Worm (Caenorhabditis elegans): ENCODE results near the gene C33G8.13.

ce11 chrV:7000734-7001133 lies 15.0 kb downstream of the C33G8.13 start:
- TF ChIP-seq aly-1 (tag; optimal IDR thresholded peaks at IDR 0.05) (no peak), flt-1 (GFP tag; IDR thresholded peaks at IDR 0.05) (no peak), ama-1 (optimal IDR thresholded peaks at IDR 0.05) (no peak), sea-1 (GFP tag; conservative IDR thresholded peaks at IDR 0.05) (no peak), B0310.2 (tag; optimal IDR thresholded peaks at IDR 0.05) (no peak), ceh-36 (tag; optimal IDR thresholded peaks at IDR 0.05) (no peak)
